Fruit fly (Drosophila melanogaster): ENCODE data around the gene CG7289.

- TF ChIP-seq CG8478 (optimal IDR thresholded peaks at IDR 0.05) (no peak), psq (optimal IDR thresholded peaks at IDR 0.05) (no peak), pan (optimal IDR thresholded peaks at IDR 0.05) (no peak), EcR (GFP tag; optimal IDR thresholded peaks at IDR 0.05) (no peak), usp (GFP tag; optimal IDR thresholded peaks at IDR 0.05) (no peak)
Observed at dm6 chr2L:1959420-1959819, 22.6 kb upstream of the CG7289 start.

All from whole organism.